Worm (Caenorhabditis elegans): ENCODE data around the gene idpb-3.

DNA sequence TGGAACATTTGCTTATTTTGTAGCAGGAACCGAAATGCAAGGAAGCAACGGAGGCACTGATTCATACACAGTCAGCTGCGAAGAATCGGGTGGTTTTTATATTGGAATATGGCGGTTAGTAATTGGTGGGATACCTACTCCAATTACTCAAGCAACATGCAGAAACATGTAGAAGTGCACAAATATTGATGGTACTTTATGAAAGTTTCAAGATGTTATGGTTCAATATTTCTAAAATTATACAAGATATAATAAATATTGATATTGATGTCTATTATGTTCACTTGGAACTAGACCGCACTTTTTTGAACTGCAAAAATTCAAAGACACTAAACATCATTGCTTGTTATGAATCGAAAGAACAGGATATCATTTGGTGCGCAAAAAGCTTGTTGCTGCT, 7.7 kb downstream of the idpb-3 start, which contains the start of gene C04G6.13:
- TF ChIP-seq attf-4 (tag; optimal IDR thresholded peaks at IDR 0.05) = no peak
- TF ChIP-seq nhr-77 (tag; optimal IDR thresholded peaks at IDR 0.05) = no peak
- no peak for TF ChIP-seq mep-1 (tag; optimal IDR thresholded peaks at IDR 0.05)
- no peak for TF ChIP-seq pha-4 (GFP tag; IDR thresholded peaks at IDR 0.05)
- no peak for TF ChIP-seq pha-4 (tag; optimal IDR thresholded peaks at IDR 0.05)
- TF ChIP-seq mdl-1 (tag; optimal IDR thresholded peaks at IDR 0.05) = no peak
- TF ChIP-seq Y75B8A.6 (GFP tag; IDR thresholded peaks at IDR 0.05) = no peak

Data from whole organism, L4 larva.